Worm (Caenorhabditis elegans) whole organism, mixed stage, embryonic: ENCODE measurements around the gene nhr-146.

ENCODE experiments used
- M03D4.4 ChIP-seq: sonication (generic microtip); optimal IDR thresholded peaks from 2 replicates; lab custom pipeline; 2017; ENCODE audit warnings: mild to moderate bottlenecking, missing genetic modification characterization, missing compliant biosample characterization
- bed-3 ChIP-seq: fragments of 200-800 bp; sonication (Bioruptor generic); optimal IDR thresholded peaks from 3 replicates; lab custom pipeline; 2018; ENCODE audit warnings: mild to moderate bottlenecking, missing genetic modification characterization, moderate library complexity, missing compliant biosample characterization
- blmp-1 ChIP-seq: fragments of 150-350 bp; optimal IDR thresholded peaks from 2 replicates; lab custom pipeline; 2014; ENCODE audit warnings: missing biosample characterization, missing genetic modification characterization
- ceh-39 ChIP-seq: fragments of 150-350 bp; optimal IDR thresholded peaks from 2 replicates; lab custom pipeline; 2014; ENCODE audit warnings: missing biosample characterization, missing genetic modification characterization
- ceh-43 ChIP-seq: fragments of 200-800 bp; sonication (Bioruptor generic); optimal IDR thresholded peaks from 2 replicates; lab custom pipeline; 2018; ENCODE audit warnings: mild to moderate bottlenecking, missing genetic modification characterization, moderate library complexity, missing compliant biosample characterization
- ceh-83 ChIP-seq: fragments of 200-800 bp; sonication (Bioruptor generic); optimal IDR thresholded peaks from 2 replicates; lab custom pipeline; 2018; ENCODE audit warnings: mild to moderate bottlenecking, missing genetic modification characterization, missing compliant biosample characterization
- ces-1 ChIP-seq: fragments of 150-350 bp; optimal IDR thresholded peaks from 2 replicates; lab custom pipeline; 2014; ENCODE audit warnings: missing biosample characterization, missing genetic modification reagents, missing genetic modification characterization
- cnd-1 ChIP-seq: fragments of 200-800 bp; sonication (Bioruptor generic); optimal IDR thresholded peaks from 2 replicates; lab custom pipeline; 2018; ENCODE audit warnings: mild to moderate bottlenecking, missing genetic modification characterization, missing compliant biosample characterization
- drap-1 ChIP-seq: fragments of 200-800 bp; sonication (Bioruptor generic); optimal IDR thresholded peaks from 3 replicates; lab custom pipeline; 2018; ENCODE audit warnings: mild to moderate bottlenecking, missing genetic modification characterization, missing compliant biosample characterization
- elt-1 ChIP-seq: sonication (generic microtip); optimal IDR thresholded peaks from 2 replicates; lab custom pipeline; 2017; ENCODE audit warnings: missing genetic modification characterization, mild to moderate bottlenecking, missing compliant biosample characterization, antibody characterized with exemption, moderate library complexity, borderline replicate concordance; ENCODE audit not compliant: insufficient read depth
- elt-3 ChIP-seq: fragments of 150-350 bp; optimal IDR thresholded peaks from 2 replicates; lab custom pipeline; 2014; ENCODE audit warnings: missing biosample characterization, missing genetic modification characterization
- flh-1 ChIP-seq: fragments of 200-800 bp; sonication (Bioruptor generic); optimal IDR thresholded peaks from 2 replicates; lab custom pipeline; 2018; ENCODE audit warnings: mild to moderate bottlenecking, missing genetic modification characterization, moderate library complexity, missing compliant biosample characterization
- ham-2 ChIP-seq: fragments of 200-800 bp; sonication (Bioruptor generic); optimal IDR thresholded peaks from 2 replicates; lab custom pipeline; 2018; ENCODE audit warnings: mild to moderate bottlenecking, missing genetic modification characterization, missing compliant biosample characterization
- hlh-1 ChIP-seq: fragments of 150-350 bp; optimal IDR thresholded peaks from 2 replicates; lab custom pipeline; 2014; ENCODE audit warnings: missing biosample characterization, missing genetic modification reagents, missing genetic modification characterization
- lin-13 ChIP-seq: fragments of 150-350 bp; optimal IDR thresholded peaks from 2 replicates; lab custom pipeline; 2014; ENCODE audit warnings: missing biosample characterization, missing genetic modification characterization
- lin-32 ChIP-seq: fragments of 200-800 bp; sonication (Bioruptor generic); optimal IDR thresholded peaks from 2 replicates; lab custom pipeline; 2018; ENCODE audit warnings: mild to moderate bottlenecking, missing genetic modification characterization, missing compliant biosample characterization
- lsy-2 ChIP-seq: fragments of 150-350 bp; optimal IDR thresholded peaks from 2 replicates; lab custom pipeline; 2014; ENCODE audit warnings: missing biosample characterization, missing genetic modification characterization
- mab-5 ChIP-seq: fragments of 150-350 bp; optimal IDR thresholded peaks from 2 replicates; lab custom pipeline; 2014; ENCODE audit warnings: missing biosample characterization, missing genetic modification characterization
- mep-1 ChIP-seq: fragments of 150-350 bp; optimal IDR thresholded peaks from 2 replicates; lab custom pipeline; 2017; ENCODE audit warnings: missing biosample characterization, missing genetic modification reagents, missing genetic modification characterization, inconsistent platforms
- mls-2 ChIP-seq: sonication (generic microtip); optimal IDR thresholded peaks from 2 replicates; lab custom pipeline; 2016; ENCODE audit warnings: mild to moderate bottlenecking, missing genetic modification characterization, moderate library complexity, missing compliant biosample characterization
- nhr-12 ChIP-seq: fragments of 150-350 bp; optimal IDR thresholded peaks from 2 replicates; lab custom pipeline; 2014; ENCODE audit warnings: missing biosample characterization, missing genetic modification characterization
- nhr-2 ChIP-seq: fragments of 150-350 bp; optimal IDR thresholded peaks from 2 replicates; lab custom pipeline; 2014; ENCODE audit warnings: missing biosample characterization, missing genetic modification characterization
- nhr-237 ChIP-seq: fragments of 150-350 bp; optimal IDR thresholded peaks from 2 replicates; lab custom pipeline; 2014; ENCODE audit warnings: missing biosample characterization, missing genetic modification characterization
- nhr-28 ChIP-seq: fragments of 150-350 bp; optimal IDR thresholded peaks from 2 replicates; lab custom pipeline; 2014; ENCODE audit warnings: missing biosample characterization, missing genetic modification characterization
- nhr-76 ChIP-seq: sonication (generic microtip); optimal IDR thresholded peaks from 2 replicates; lab custom pipeline; 2017; ENCODE audit warnings: missing biosample characterization, missing genetic modification characterization
- pha-4 ChIP-seq: fragments of 150-350 bp; optimal IDR thresholded peaks from 2 replicates; lab custom pipeline; 2018; ENCODE audit warnings: missing biosample characterization, missing genetic modification reagents, missing genetic modification characterization
- sem-2 ChIP-seq: fragments of 200-800 bp; sonication (Bioruptor generic); optimal IDR thresholded peaks from 2 replicates; lab custom pipeline; 2018; ENCODE audit warnings: mild to moderate bottlenecking, missing genetic modification characterization, missing compliant biosample characterization
- snpc-4 ChIP-seq: fragments of 150-350 bp; optimal IDR thresholded peaks from 2 replicates; lab custom pipeline; 2014; ENCODE audit warnings: missing biosample characterization, missing genetic modification characterization
- sptf-1 ChIP-seq: sonication (generic microtip); optimal IDR thresholded peaks from 2 replicates; lab custom pipeline; 2017; ENCODE audit warnings: mild to moderate bottlenecking, missing genetic modification characterization, moderate library complexity, missing compliant biosample characterization
- tbx-8 ChIP-seq: fragments of 200-800 bp; sonication (Bioruptor generic); optimal IDR thresholded peaks from 2 replicates; lab custom pipeline; 2018; ENCODE audit warnings: mild to moderate bottlenecking, missing genetic modification characterization, moderate library complexity, missing compliant biosample characterization
- unc-120 ChIP-seq: sonication (generic microtip); optimal IDR thresholded peaks from 2 replicates; lab custom pipeline; 2017; ENCODE audit warnings: missing genetic modification characterization, missing compliant biosample characterization; ENCODE audit not compliant: poor library complexity, severe bottlenecking
- unc-39 ChIP-seq: fragments of 150-350 bp; optimal IDR thresholded peaks from 2 replicates; lab custom pipeline; 2014; ENCODE audit warnings: missing biosample characterization, missing genetic modification characterization
- unc-62 ChIP-seq: fragments of 150-350 bp; optimal IDR thresholded peaks from 2 replicates; lab custom pipeline; 2014; ENCODE audit warnings: missing biosample characterization, missing genetic modification reagents, missing genetic modification characterization
- zip-8 ChIP-seq: fragments of 150-350 bp; optimal IDR thresholded peaks from 2 replicates; lab custom pipeline; 2014; ENCODE audit warnings: missing biosample characterization, missing genetic modification characterization
- ztf-11 ChIP-seq: fragments of 150-350 bp; optimal IDR thresholded peaks from 2 replicates; lab custom pipeline; 2014; ENCODE audit warnings: missing biosample characterization, missing genetic modification characterization

The nhr-146 gene

ce11 chrIV:1657069-1657468 lies 30.5 kb downstream of the nhr-146 start:
- TF ChIP-seq nhr-2 (peak; percentile 27), flh-1 (GFP tag; lab: Kevin White, UChicago) (no peak), pha-4 (tag; lab: Kevin White, UChicago) (peak; percentile 96)
- TF ChIP-seq, all 35 proteins: peak for 2

ce11 chrIV:1659045-1659741 lies 32.6 kb downstream of the nhr-146 start, which contains the start of gene rps-28:
Gene rps-28, plus strand, starts transcription at chrIV:1659691.
- TF ChIP-seq tbx-8 (GFP tag; lab: Kevin White, UChicago) (peak; percentile 40), zip-8 (no peak), ces-1 (GFP tag; lab: Kevin White, UChicago) (peak; percentile 94), flh-1 (GFP tag; lab: Kevin White, UChicago) (peak; percentile 56), nhr-12 (peak; percentile 78), ham-2 (peak; percentile 60), sem-2 (GFP tag; lab: Kevin White, UChicago) (peak; percentile 51), unc-120 (peak; percentile 89), nhr-2 (peak; percentile 64), lin-32 (peak; percentile 16), bed-3 (GFP tag; lab: Kevin White, UChicago) (peak; percentile 63), blmp-1 (tag; lab: Kevin White, UChicago) (peak; percentile 47), ceh-43 (GFP tag; lab: Kevin White, UChicago) (peak; percentile 91), elt-1 (peak; percentile 86), unc-39 (tag; lab: Kevin White, UChicago) (peak; percentile 87), nhr-28 (peak; percentile 55), lsy-2 (tag; lab: Kevin White, UChicago) (peak; percentile 92), ceh-83 (GFP tag; lab: Kevin White, UChicago) (peak; percentile 79), pha-4 (tag; lab: Kevin White, UChicago) (peak; percentile 99), mls-2 (tag; lab: Kevin White, UChicago) (peak; percentile 94), mab-5 (peak; percentile 78), snpc-4 (tag; lab: Kevin White, UChicago) (no peak), lin-13 (tag; lab: Kevin White, UChicago) (peak; percentile 99), hlh-1 (peak; percentile 92), elt-3 (tag; lab: Kevin White, UChicago) (peak; percentile 56), M03D4.4 (tag; lab: Kevin White, UChicago) (peak; percentile 90), drap-1 (GFP tag; lab: Kevin White, UChicago) (peak; percentile 84), nhr-76 (peak; percentile 66), unc-62 (GFP tag; lab: Kevin White, UChicago) (peak; percentile 70), mep-1 (tag; lab: Kevin White, UChicago) (peak; percentile 99), ceh-39 (tag; lab: Kevin White, UChicago) (peak; percentile 95), cnd-1 (tag; lab: Kevin White, UChicago) (peak; percentile 91), ztf-11 (tag; lab: Kevin White, UChicago) (peak; percentile 94), sptf-1 (tag; lab: Kevin White, UChicago) (peak; percentile 95), nhr-237 (peak; percentile 97)
- TF ChIP-seq, all 35 proteins: peak for 33

ce11 chrIV:1659978-1660377 lies 33.4 kb downstream of the nhr-146 start, which contains the start of gene Y41D4B.4:
Gene Y41D4B.4, plus strand, starts transcription at chrIV:1660110.
- TF ChIP-seq ces-1 (GFP tag; lab: Kevin White, UChicago) (no peak), snpc-4 (tag; lab: Kevin White, UChicago) (no peak), flh-1 (GFP tag; lab: Kevin White, UChicago) (no peak), bed-3 (GFP tag; lab: Kevin White, UChicago) (no peak), drap-1 (GFP tag; lab: Kevin White, UChicago) (no peak), tbx-8 (GFP tag; lab: Kevin White, UChicago) (no peak), nhr-76 (no peak), ceh-39 (tag; lab: Kevin White, UChicago) (no peak), nhr-2 (no peak), pha-4 (tag; lab: Kevin White, UChicago) (no peak), ztf-11 (tag; lab: Kevin White, UChicago) (no peak), lin-32 (no peak), cnd-1 (tag; lab: Kevin White, UChicago) (no peak), elt-1 (no peak), sptf-1 (tag; lab: Kevin White, UChicago) (no peak), blmp-1 (tag; lab: Kevin White, UChicago) (no peak), ceh-43 (GFP tag; lab: Kevin White, UChicago) (no peak)
